Fruit fly (Drosophila melanogaster) whole organism, embryonic: ENCODE data around the gene CG3546.

ENCODE experiments used
- B-H2 ChIP-seq: fragments of 200-800 bp; sonication (Bioruptor generic); optimal IDR thresholded peaks from 2 replicates; lab custom pipeline; 2018; ENCODE audit warnings: missing biosample characterization, mild to moderate bottlenecking, missing genetic modification characterization
- BEAF-32 ChIP-seq: fragments of 200-800 bp; sonication (Bioruptor generic); optimal IDR thresholded peaks from 3 replicates; lab custom pipeline; 2017; ENCODE audit warnings: missing biosample characterization, missing genetic modification characterization, mild to moderate bottlenecking, moderate library complexity, missing genetic modification reagents
- CG10654 ChIP-seq: fragments of 200-800 bp; sonication (Bioruptor generic); optimal IDR thresholded peaks from 2 replicates; lab custom pipeline; 2016; ENCODE audit warnings: missing biosample characterization, missing genetic modification characterization
- CG11695 ChIP-seq: fragments of 200-800 bp; sonication (Bioruptor generic); IDR thresholded peaks from 3 replicates; pipeline ENCODE4 v1.3.6; 2022; ENCODE audit warnings: missing biosample characterization, missing genetic modification characterization
- CG11723 ChIP-seq: fragments of 200-800 bp; sonication (Bioruptor generic); optimal IDR thresholded peaks from 2 replicates; lab custom pipeline; 2017; ENCODE audit warnings: missing biosample characterization, mild to moderate bottlenecking, missing genetic modification characterization
- CG12391 ChIP-seq: fragments of 200-800 bp; sonication (Bioruptor generic); optimal IDR thresholded peaks from 3 replicates; lab custom pipeline; 2018; ENCODE audit warnings: missing biosample characterization, mild to moderate bottlenecking, missing genetic modification characterization, moderate library complexity
- CG12659 ChIP-seq: fragments of 200-800 bp; sonication (Bioruptor generic); optimal IDR thresholded peaks from 3 replicates; lab custom pipeline; 2017; ENCODE audit warnings: mild to moderate bottlenecking, missing biosample characterization, missing genetic modification reagents, missing genetic modification characterization
- CG13624 ChIP-seq: fragments of 200-800 bp; sonication (Bioruptor generic); optimal IDR thresholded peaks from 2 replicates; lab custom pipeline; 2016; ENCODE audit warnings: missing biosample characterization, missing genetic modification characterization
- CG14014 ChIP-seq: fragments of 200-800 bp; sonication (Bioruptor generic); IDR thresholded peaks from 2 replicates; pipeline ENCODE4 v1.3.6; 2022; ENCODE audit warnings: missing biosample characterization, missing genetic modification characterization
- CG15479 ChIP-seq: fragments of 200-800 bp; sonication (Bioruptor generic); optimal IDR thresholded peaks from 3 replicates; lab custom pipeline; 2019; ENCODE audit warnings: missing biosample characterization, mild to moderate bottlenecking, missing genetic modification characterization, moderate library complexity
- CG15696 ChIP-seq: fragments of 200-800 bp; sonication (Bioruptor generic); optimal IDR thresholded peaks from 2 replicates; lab custom pipeline; 2019; ENCODE audit warnings: missing biosample characterization, mild to moderate bottlenecking, missing genetic modification characterization, moderate library complexity
- CG16815 ChIP-seq: fragments of 200-800 bp; sonication (Bioruptor generic); optimal IDR thresholded peaks from 3 replicates; lab custom pipeline; 2017; ENCODE audit warnings: missing biosample characterization, mild to moderate bottlenecking, missing genetic modification characterization
- CG17328 ChIP-seq: fragments of 200-800 bp; sonication (Bioruptor generic); IDR thresholded peaks from 2 replicates; pipeline ENCODE4 v1.3.6; 2022; ENCODE audit warnings: missing biosample characterization, missing genetic modification characterization
- CG18262 ChIP-seq: fragments of 200-800 bp; optimal IDR thresholded peaks from 3 replicates; lab custom pipeline; 2019; ENCODE audit warnings: missing biosample characterization, mild to moderate bottlenecking, missing genetic modification characterization, moderate library complexity
- CG2116 ChIP-seq: fragments of 200-800 bp; sonication (Bioruptor generic); optimal IDR thresholded peaks from 3 replicates; lab custom pipeline; 2018; ENCODE audit warnings: missing biosample characterization, mild to moderate bottlenecking, missing genetic modification characterization
- CG2889 ChIP-seq: fragments of 200-800 bp; sonication (Bioruptor generic); IDR thresholded peaks from 3 replicates; pipeline ENCODE4 v1.3.6; 2022; ENCODE audit warnings: missing biosample characterization, missing genetic modification characterization
- CG3065 ChIP-seq: fragments of 200-800 bp; sonication (Bioruptor generic); optimal IDR thresholded peaks from 2 replicates; lab custom pipeline; 2016; ENCODE audit warnings: missing biosample characterization, missing genetic modification characterization
- CG32772 ChIP-seq: fragments of 200-800 bp; sonication (Bioruptor generic); IDR thresholded peaks from 2 replicates; pipeline ENCODE4 v1.3.6; 2022; ENCODE audit warnings: missing biosample characterization, missing genetic modification characterization
- CG4617 ChIP-seq: fragments of 200-800 bp; sonication (Bioruptor generic); optimal IDR thresholded peaks from 3 replicates; lab custom pipeline; 2016; ENCODE audit warnings: missing biosample characterization, missing genetic modification characterization, borderline replicate concordance
- CG8765 ChIP-seq: fragments of 200-800 bp; sonication (Bioruptor generic); IDR thresholded peaks from 2 replicates; pipeline ENCODE4 v1.3.6; 2022; ENCODE audit warnings: missing biosample characterization, missing genetic modification characterization
- CG9215 ChIP-seq: fragments of 200-800 bp; sonication (Bioruptor generic); IDR thresholded peaks from 2 replicates; pipeline ENCODE4 v1.3.6; 2022; ENCODE audit warnings: missing biosample characterization, missing genetic modification characterization
- CG9932 ChIP-seq: fragments of 200-800 bp; sonication (Bioruptor generic); IDR thresholded peaks from 2 replicates; pipeline ENCODE4 v1.3.6; 2022; ENCODE audit warnings: missing biosample characterization, missing genetic modification characterization
- Ets97D ChIP-seq: fragments of 200-800 bp; sonication (Bioruptor generic); optimal IDR thresholded peaks from 3 replicates; lab custom pipeline; 2016; ENCODE audit warnings: missing biosample characterization, missing genetic modification characterization
- Gsc ChIP-seq: fragments of 200-800 bp; sonication (Bioruptor generic); IDR thresholded peaks from 2 replicates; pipeline ENCODE4 v1.3.6; 2022; ENCODE audit warnings: missing biosample characterization, missing genetic modification characterization
- HLHmδ ChIP-seq: fragments of 200-800 bp; sonication (Bioruptor generic); optimal IDR thresholded peaks from 2 replicates; lab custom pipeline; 2018; ENCODE audit warnings: missing biosample characterization, mild to moderate bottlenecking, missing genetic modification characterization, moderate library complexity
- HmgZ ChIP-seq: fragments of 200-800 bp; sonication (Bioruptor generic); optimal IDR thresholded peaks from 2 replicates; lab custom pipeline; 2018; ENCODE audit warnings: missing biosample characterization, mild to moderate bottlenecking, missing genetic modification characterization
- MBD-R2 ChIP-seq: fragments of 200-800 bp; sonication (Bioruptor generic); IDR thresholded peaks from 2 replicates; pipeline ENCODE4 v1.3.6; 2022; ENCODE audit warnings: missing biosample characterization, missing genetic modification characterization
- Side ChIP-seq: fragments of 200-800 bp; sonication (Bioruptor generic); optimal IDR thresholded peaks from 2 replicates; lab custom pipeline; 2016; ENCODE audit warnings: missing biosample characterization, missing genetic modification characterization
- Six4 ChIP-seq: fragments of 200-800 bp; sonication (Bioruptor generic); optimal IDR thresholded peaks from 2 replicates; lab custom pipeline; 2016; ENCODE audit warnings: missing biosample characterization, missing genetic modification characterization
- Xrp1 ChIP-seq: fragments of 200-800 bp; sonication (Bioruptor generic); IDR thresholded peaks from 2 replicates; pipeline ENCODE4 v1.3.6; 2022; ENCODE audit warnings: missing biosample characterization, missing genetic modification characterization
- ac ChIP-seq: fragments of 200-800 bp; sonication (Bioruptor generic); optimal IDR thresholded peaks from 3 replicates; lab custom pipeline; 2017; ENCODE audit warnings: missing biosample characterization, mild to moderate bottlenecking, missing genetic modification characterization
- ap ChIP-seq: fragments of 200-800 bp; sonication (Bioruptor generic); IDR thresholded peaks from 2 replicates; pipeline ENCODE4 v1.3.6; 2022; ENCODE audit warnings: missing biosample characterization, missing genetic modification characterization
- ato ChIP-seq: fragments of 200-800 bp; sonication (Bioruptor generic); IDR thresholded peaks from 2 replicates; pipeline ENCODE4 v1.3.6; 2022; ENCODE audit warnings: missing biosample characterization, missing genetic modification characterization; ENCODE audit not compliant: partially characterized antibody
- bsh ChIP-seq, 2 experiments: fragments of 200-800 bp; sonication (Bioruptor generic); optimal IDR thresholded peaks; 2 replicates each; lab custom pipeline; 2017 to 2018; ENCODE audit warnings: mild to moderate bottlenecking in 2 of 2, missing biosample characterization in 2 of 2, missing genetic modification characterization in 2 of 2, moderate library complexity in 1 of 2
- corto ChIP-seq: fragments of 200-800 bp; sonication (Bioruptor generic); optimal IDR thresholded peaks from 2 replicates; lab custom pipeline; 2016; ENCODE audit warnings: missing biosample characterization, mild to moderate bottlenecking, missing genetic modification characterization, moderate library complexity
- esg ChIP-seq: fragments of 200-800 bp; sonication (Bioruptor generic); conservative IDR thresholded peaks from 2 replicates; pipeline ENCODE4 v1.3.6; 2022; ENCODE audit warnings: missing biosample characterization, missing genetic modification characterization
- eve ChIP-seq, 2 experiments: fragments of >200 bp; optimal IDR thresholded peaks; 2 replicates each; lab custom pipeline; 2017; ENCODE audit warnings: missing biosample characterization in 2 of 2, missing genetic modification characterization in 2 of 2
- gce ChIP-seq: fragments of 200-800 bp; sonication (Bioruptor generic); IDR thresholded peaks from 3 replicates; pipeline ENCODE4 v1.3.6; 2022; ENCODE audit warnings: missing biosample characterization, missing genetic modification characterization
- h ChIP-seq: fragments of >200 bp; optimal IDR thresholded peaks from 2 replicates; lab custom pipeline; 2017
- ken ChIP-seq: fragments of 200-800 bp; sonication (Bioruptor generic); IDR thresholded peaks from 3 replicates; pipeline ENCODE4 v1.3.6; 2022; ENCODE audit warnings: missing biosample characterization, missing genetic modification characterization
- lov ChIP-seq, 2 experiments: fragments of 200-800 bp in 1 of 2; fragments of >200 bp in 1 of 2; sonication (Bioruptor generic) in 1 of 2; IDR thresholded peaks in 1 of 2; optimal IDR thresholded peaks in 1 of 2; 2 replicates in 1 of 2; 3 replicates in 1 of 2; pipeline versions ENCODE4 v1.3.6 to Lab custom; 2017 to 2022; ENCODE audit warnings: missing biosample characterization in 1 of 2, missing genetic modification characterization in 1 of 2
- pzg ChIP-seq: fragments of 200-800 bp; sonication (Bioruptor generic); optimal IDR thresholded peaks from 3 replicates; lab custom pipeline; 2018; ENCODE audit warnings: missing biosample characterization, mild to moderate bottlenecking, missing genetic modification characterization, moderate library complexity
- repo ChIP-seq: fragments of 200-800 bp; sonication (Bioruptor generic); optimal IDR thresholded peaks from 2 replicates; lab custom pipeline; 2016; ENCODE audit warnings: missing biosample characterization, missing genetic modification characterization
- run ChIP-seq: fragments of 200-800 bp; sonication (Bioruptor generic); optimal IDR thresholded peaks from 3 replicates; lab custom pipeline; 2018; ENCODE audit warnings: missing biosample characterization, mild to moderate bottlenecking, missing genetic modification characterization
- sens ChIP-seq: fragments of 200-800 bp; sonication (Bioruptor generic); peaks from one replicate; lab custom pipeline; 2016; ENCODE audit warnings: missing biosample characterization, missing genetic modification characterization
- tin ChIP-seq: fragments of 200-800 bp; sonication (Bioruptor generic); optimal IDR thresholded peaks from 3 replicates; lab custom pipeline; 2016; ENCODE audit warnings: missing biosample characterization, missing genetic modification characterization
- trem ChIP-seq: fragments of 200-800 bp; optimal IDR thresholded peaks from 3 replicates; lab custom pipeline; 2019; ENCODE audit warnings: missing biosample characterization, mild to moderate bottlenecking, missing genetic modification characterization, moderate library complexity
- zfh2 ChIP-seq: fragments of 200-800 bp; sonication (Bioruptor generic); optimal IDR thresholded peaks from 2 replicates; lab custom pipeline; 2016; ENCODE audit warnings: missing biosample characterization, missing genetic modification characterization

The CG3546 gene

dm6 chrX:4564962-4565361, 7.1 kb downstream of the CG3546 start (continued):
- TF ChIP-seq esg (GFP tag; lab: Robert Waterston, UW) (no peak), MBD-R2 (no peak), corto (GFP tag; lab: Kevin White, UChicago) (no peak), ac (GFP tag; lab: Kevin White, UChicago) (peak; percentile 11), CG9215 (GFP tag; lab: Robert Waterston, UW) (no peak), sens (GFP tag; lab: Kevin White, UChicago) (peak; percentile 90), CG13624 (no peak), Six4 (GFP tag; lab: Kevin White, UChicago) (no peak), Side (GFP tag; lab: Kevin White, UChicago) (no peak), lov (optimal IDR thresholded peaks at IDR 0.05; lab: Kevin White, UChicago) (no peak), lov (GFP tag; IDR thresholded peaks at IDR 0.05; lab: Robert Waterston, UW) (no peak), Xrp1 (peak; percentile 49; the same call in 1 of the 2 replicates), BEAF-32 (GFP tag; lab: Kevin White, UChicago) (no peak), CG15479 (GFP tag; lab: Kevin White, UChicago) (no peak), bsh (GFP tag; optimal IDR thresholded peaks at IDR 0.05; lab: Kevin White, UChicago) (no peak), CG9932 (GFP tag; lab: Robert Waterston, UW) (no peak), CG11695 (GFP tag; lab: Robert Waterston, UW) (no peak), CG18262 (tag; lab: Kevin White, UChicago) (peak; percentile 33), CG12391 (tag; lab: Kevin White, UChicago) (peak; percentile 33), pzg (GFP tag; lab: Kevin White, UChicago) (no peak), CG8765 (GFP tag; lab: Robert Waterston, UW) (peak; percentile 54), repo (GFP tag; lab: Kevin White, UChicago) (no peak)

dm6 chrX:4571829-4572228, 14.0 kb downstream of the CG3546 start, which contains the start of gene CG12684:
Gene CG12684 (minus strand): TSS chrX:4571929.
- TF ChIP-seq CG16815 (GFP tag; lab: Kevin White, UChicago) (no peak), ato (GFP tag; lab: Robert Waterston, UW) (no peak)
- TF ChIP-seq, all 482 proteins: peak for 0

- peak in 1 of 2 experiments; percentile 23 for TF ChIP-seq eve (GFP tag; optimal IDR thresholded peaks at IDR 0.05; lab: Kevin White, UChicago)
- TF ChIP-seq h (lab: Kevin White, UChicago): no peak
- no peak for TF ChIP-seq Gsc
- no peak for TF ChIP-seq ap (GFP tag; lab: Robert Waterston, UW)
- no peak for TF ChIP-seq CG4617
- TF ChIP-seq gce (GFP tag; lab: Robert Waterston, UW): no peak
- TF ChIP-seq CG32772: 0 out of 2 replicates have a peak, but pooled peaks have one; percentile 23
- no peak for TF ChIP-seq CG2889 (GFP tag; lab: Robert Waterston, UW)
- TF ChIP-seq CG12659: no peak
- no peak for TF ChIP-seq CG14014 (GFP tag; lab: Robert Waterston, UW)
- no peak for TF ChIP-seq CG10654 (GFP tag; lab: Kevin White, UChicago)
- TF ChIP-seq CG15696 (tag; lab: Kevin White, UChicago): peak; percentile 57
- TF ChIP-seq CG9932 (GFP tag; lab: Robert Waterston, UW): no peak
- TF ChIP-seq CG3065 (GFP tag; lab: Kevin White, UChicago): no peak
- no peak for TF ChIP-seq tin
- TF ChIP-seq zfh2 (GFP tag; lab: Kevin White, UChicago): no peak
- TF ChIP-seq HLHmδ: no peak
- no peak for TF ChIP-seq ken (GFP tag; lab: Robert Waterston, UW)
- TF ChIP-seq CG2116 (GFP tag; lab: Kevin White, UChicago): no peak
- TF ChIP-seq ato (GFP tag; lab: Robert Waterston, UW): no peak
- peak; percentile 42; the same call in 1 of the 2 replicates for TF ChIP-seq CG17328 (GFP tag; lab: Robert Waterston, UW)
- no peak for TF ChIP-seq Ets97D
- no peak for TF ChIP-seq HmgZ
- TF ChIP-seq run (tag; lab: Kevin White, UChicago): no peak
- TF ChIP-seq B-H2 (GFP tag; lab: Kevin White, UChicago): no peak
- no peak for TF ChIP-seq CG11723 (GFP tag; lab: Kevin White, UChicago)
- TF ChIP-seq CG16815 (GFP tag; lab: Kevin White, UChicago): no peak
- peak; percentile 31 for TF ChIP-seq trem (tag; lab: Kevin White, UChicago)
These were observed 16.1 kb downstream of the CG3546 start for dm6 chrX:4573971-4574370.
